Worm (Caenorhabditis elegans) whole organism, L3 larva: ENCODE measurements around the gene R102.11.

ENCODE experiments used
- R02D3.7 ChIP-seq: fragments of 150-350 bp; optimal IDR thresholded peaks from 2 replicates; lab custom pipeline; 2014; ENCODE audit warnings: missing biosample characterization, missing genetic modification characterization
- ZK546.5 ChIP-seq: sonication (generic microtip); optimal IDR thresholded peaks from 2 replicates; lab custom pipeline; 2017; ENCODE audit warnings: missing biosample characterization, missing genetic modification characterization
- aly-2 ChIP-seq: fragments of 150-350 bp; optimal IDR thresholded peaks from 2 replicates; lab custom pipeline; 2014; ENCODE audit warnings: missing biosample characterization, missing genetic modification characterization
- ama-1 ChIP-seq: fragments of 150-350 bp; optimal IDR thresholded peaks from 2 replicates; lab custom pipeline; 2018
- ceh-16 ChIP-seq: sonication (generic microtip); optimal IDR thresholded peaks from 2 replicates; lab custom pipeline; 2017; ENCODE audit warnings: missing biosample characterization, missing genetic modification characterization
- ceh-28 ChIP-seq: fragments of 150-350 bp; optimal IDR thresholded peaks from 2 replicates; lab custom pipeline; 2014; ENCODE audit warnings: missing biosample characterization, missing genetic modification reagents, missing genetic modification characterization
- ceh-82 ChIP-seq: fragments of 150-350 bp; optimal IDR thresholded peaks from 2 replicates; lab custom pipeline; 2014; ENCODE audit warnings: missing biosample characterization, missing genetic modification characterization
- ceh-9 ChIP-seq: sonication (generic microtip); optimal IDR thresholded peaks from 2 replicates; lab custom pipeline; 2018; ENCODE audit warnings: missing biosample characterization, missing genetic modification characterization
- egl-5 ChIP-seq: fragments of 150-350 bp; optimal IDR thresholded peaks from 2 replicates; lab custom pipeline; 2017; ENCODE audit warnings: missing biosample characterization, missing genetic modification reagents, missing genetic modification characterization, inconsistent platforms
- elt-1 ChIP-seq: fragments of 150-350 bp; optimal IDR thresholded peaks from 2 replicates; lab custom pipeline; 2014; ENCODE audit warnings: missing biosample characterization, missing genetic modification characterization
- elt-2 ChIP-seq: sonication (generic microtip); optimal IDR thresholded peaks from 2 replicates; lab custom pipeline; 2016; ENCODE audit warnings: missing genetic modification reagents, mild to moderate bottlenecking, missing genetic modification characterization, missing compliant biosample characterization
- elt-3 ChIP-seq, 3 experiments: fragments of 150-350 bp in 1 of 3; sonication (generic microtip) in 2 of 3; optimal IDR thresholded peaks; 2 replicates in 2 of 3; 4 replicates in 1 of 3; lab custom pipeline; 2014 to 2017; ENCODE audit warnings: missing biosample characterization in 3 of 3, missing genetic modification characterization in 3 of 3
- eor-1 ChIP-seq, 2 experiments: fragments of 150-350 bp; optimal IDR thresholded peaks; 2 replicates each; lab custom pipeline; 2014 to 2018; ENCODE audit warnings: missing biosample characterization in 2 of 2, missing genetic modification characterization in 2 of 2
- fkh-2 ChIP-seq: fragments of 150-350 bp; optimal IDR thresholded peaks from 2 replicates; lab custom pipeline; 2014; ENCODE audit warnings: missing biosample characterization, missing genetic modification reagents, missing genetic modification characterization
- fos-1 ChIP-seq: fragments of 150-350 bp; optimal IDR thresholded peaks from 2 replicates; lab custom pipeline; 2014; ENCODE audit warnings: missing biosample characterization, missing genetic modification characterization
- hmg-11 ChIP-seq: sonication (generic microtip); optimal IDR thresholded peaks from 2 replicates; lab custom pipeline; 2016; ENCODE audit warnings: missing genetic modification characterization, missing compliant biosample characterization
- jun-1 ChIP-seq: fragments of 150-350 bp; optimal IDR thresholded peaks from 2 replicates; lab custom pipeline; 2014; ENCODE audit warnings: missing biosample characterization, missing genetic modification reagents, missing genetic modification characterization
- lin-15B ChIP-seq: fragments of 150-350 bp; optimal IDR thresholded peaks from 2 replicates; lab custom pipeline; 2014; ENCODE audit warnings: missing biosample characterization, missing genetic modification characterization
- lin-39 ChIP-seq: fragments of 150-350 bp; optimal IDR thresholded peaks from 2 replicates; lab custom pipeline; 2018; ENCODE audit warnings: missing biosample characterization, missing genetic modification reagents, missing genetic modification characterization
- lsy-12 ChIP-seq: sonication (generic microtip); optimal IDR thresholded peaks from 2 replicates; lab custom pipeline; 2016; ENCODE audit warnings: mild to moderate bottlenecking, missing genetic modification characterization, missing compliant biosample characterization
- mdl-1 ChIP-seq: fragments of 150-350 bp; optimal IDR thresholded peaks from 2 replicates; lab custom pipeline; 2014; ENCODE audit warnings: missing biosample characterization, missing genetic modification characterization
- mml-1 ChIP-seq: fragments of 150-350 bp; sonication (generic microtip); optimal IDR thresholded peaks from 3 replicates; lab custom pipeline; 2014; ENCODE audit warnings: missing biosample characterization, missing genetic modification characterization
- nfya-1 ChIP-seq: sonication (generic microtip); optimal IDR thresholded peaks from 2 replicates; lab custom pipeline; 2017; ENCODE audit warnings: missing genetic modification characterization, mild to moderate bottlenecking, missing compliant biosample characterization, antibody characterized with exemption, moderate library complexity; ENCODE audit not compliant: insufficient read depth
- nhr-11 ChIP-seq: fragments of 150-350 bp; optimal IDR thresholded peaks from 2 replicates; lab custom pipeline; 2014; ENCODE audit warnings: missing biosample characterization, missing genetic modification characterization
- nhr-12 ChIP-seq: fragments of 150-350 bp; optimal IDR thresholded peaks from 2 replicates; lab custom pipeline; 2014; ENCODE audit warnings: missing biosample characterization, missing genetic modification characterization
- nhr-23 ChIP-seq: fragments of 150-350 bp; optimal IDR thresholded peaks from 2 replicates; lab custom pipeline; 2014; ENCODE audit warnings: missing biosample characterization, missing genetic modification reagents, missing genetic modification characterization
- nhr-237 ChIP-seq: fragments of 150-350 bp; optimal IDR thresholded peaks from 2 replicates; lab custom pipeline; 2014; ENCODE audit warnings: missing biosample characterization, missing genetic modification characterization
- nhr-25 ChIP-seq: sonication (generic microtip); optimal IDR thresholded peaks from 2 replicates; lab custom pipeline; 2017; ENCODE audit warnings: missing biosample characterization, missing genetic modification characterization
- nhr-28 ChIP-seq: fragments of 150-350 bp; optimal IDR thresholded peaks from 2 replicates; lab custom pipeline; 2014; ENCODE audit warnings: missing biosample characterization, missing genetic modification characterization
- nhr-43 ChIP-seq: sonication (generic microtip); optimal IDR thresholded peaks from 2 replicates; lab custom pipeline; 2016; ENCODE audit warnings: mild to moderate bottlenecking, missing genetic modification characterization, missing compliant biosample characterization; ENCODE audit not compliant: poor library complexity, severe bottlenecking
- nhr-67 ChIP-seq: fragments of 150-350 bp; optimal IDR thresholded peaks from 2 replicates; lab custom pipeline; 2014; ENCODE audit warnings: missing biosample characterization, missing genetic modification characterization
- nhr-76 ChIP-seq: fragments of 150-350 bp; sonication (generic microtip); optimal IDR thresholded peaks from 5 replicates; lab custom pipeline; 2014; ENCODE audit warnings: missing biosample characterization, missing genetic modification characterization
- nhr-77 ChIP-seq: fragments of 150-350 bp; optimal IDR thresholded peaks from 2 replicates; lab custom pipeline; 2014; ENCODE audit warnings: missing biosample characterization, missing genetic modification characterization
- pha-4 ChIP-seq: fragments of 150-350 bp; optimal IDR thresholded peaks from 2 replicates; lab custom pipeline; 2014; ENCODE audit warnings: missing biosample characterization, missing genetic modification reagents, missing genetic modification characterization
- pqm-1 ChIP-seq: fragments of 150-350 bp; optimal IDR thresholded peaks from 2 replicates; lab custom pipeline; 2017; ENCODE audit warnings: missing biosample characterization, missing genetic modification characterization, inconsistent platforms
- skn-1 ChIP-seq: fragments of 150-350 bp; optimal IDR thresholded peaks from 2 replicates; lab custom pipeline; 2014; ENCODE audit warnings: missing biosample characterization, missing genetic modification characterization
- snpc-4 ChIP-seq: fragments of 150-350 bp; optimal IDR thresholded peaks from 2 replicates; lab custom pipeline; 2014; ENCODE audit warnings: missing biosample characterization, missing genetic modification characterization
- tbx-2 ChIP-seq: sonication (generic microtip); optimal IDR thresholded peaks from 2 replicates; lab custom pipeline; 2016; ENCODE audit warnings: mild to moderate bottlenecking, missing genetic modification characterization, missing compliant biosample characterization
- unc-39 ChIP-seq: sonication (generic microtip); optimal IDR thresholded peaks from 4 replicates; lab custom pipeline; 2017; ENCODE audit warnings: missing biosample characterization, missing genetic modification characterization
- unc-62 ChIP-seq: fragments of 150-350 bp; sonication (generic microtip); optimal IDR thresholded peaks from 4 replicates; lab custom pipeline; 2014; ENCODE audit warnings: missing biosample characterization, missing genetic modification reagents, missing genetic modification characterization
- zag-1 ChIP-seq: fragments of 150-350 bp; optimal IDR thresholded peaks from 2 replicates; lab custom pipeline; 2014; ENCODE audit warnings: missing biosample characterization, missing genetic modification characterization
- ztf-4 ChIP-seq: fragments of 150-350 bp; optimal IDR thresholded peaks from 2 replicates; lab custom pipeline; 2014; ENCODE audit warnings: missing biosample characterization, missing genetic modification characterization

Gene R102.11

ce11 chrIV:10737011-10737553 lies 37.5 kb upstream of the R102.11 start, which contains the start of gene grl-21:
grl-21 (plus strand) TSS chrIV:10737474.
- no peak for TF ChIP-seq nhr-76 (tag; lab: Kevin White, UChicago)
- peak; percentile 81 for TF ChIP-seq nhr-25 (tag; lab: Kevin White, UChicago)
- no peak for TF ChIP-seq fos-1 (tag; lab: Kevin White, UChicago)
- TF ChIP-seq, all 47 proteins: peak for 1

ce11 chrIV:10734527-10735436 lies 35.2 kb upstream of the R102.11 start, which contains the start of the genes orc-5 and cyb-1:
orc-5 (minus strand) TSS chrIV:10734588.
cyb-1 (plus strand) TSS chrIV:10735216.
- TF ChIP-seq nhr-23 (peak; percentile 85), lsy-12 (no peak), ztf-4 (tag; lab: Kevin White, UChicago) (no peak), ceh-16 (tag; lab: Kevin White, UChicago) (no peak), snpc-4 (tag; lab: Kevin White, UChicago) (peak; percentile 16), zag-1 (tag; lab: Kevin White, UChicago) (no peak), elt-2 (peak; percentile 11), ZK546.5 (tag; lab: Kevin White, UChicago) (no peak), R02D3.7 (tag; lab: Kevin White, UChicago) (peak; percentile 20), tbx-2 (tag; lab: Kevin White, UChicago) (no peak), fos-1 (tag; lab: Kevin White, UChicago) (no peak), nhr-237 (tag; lab: Kevin White, UChicago) (no peak), ceh-9 (tag; lab: Kevin White, UChicago) (no peak), unc-62 (GFP tag; lab: Kevin White, UChicago) (no peak), nhr-77 (tag; lab: Kevin White, UChicago) (no peak), lin-39 (tag; lab: Kevin White, UChicago) (peak; percentile 73), ceh-82 (tag; lab: Kevin White, UChicago) (no peak), nhr-67 (tag; lab: Kevin White, UChicago) (no peak), nfya-1 (tag; lab: Kevin White, UChicago) (peak; percentile 87), unc-39 (tag; lab: Kevin White, UChicago) (no peak), mdl-1 (tag; lab: Kevin White, UChicago) (no peak), jun-1 (tag; lab: Kevin White, UChicago) (no peak), nhr-25 (tag; lab: Kevin White, UChicago) (peak; percentile 69), mml-1 (tag; lab: Kevin White, UChicago) (no peak), nhr-43 (tag; lab: Kevin White, UChicago) (peak; percentile 42), pqm-1 (peak; percentile 2), nhr-11 (no peak), pha-4 (tag; lab: Kevin White, UChicago) (peak; percentile 90), eor-1 (tag; optimal IDR thresholded peaks at IDR 0.05; lab: Kevin White, UChicago) (no peak), lin-15B (tag; lab: Kevin White, UChicago) (peak; percentile 96), egl-5 (tag; lab: Kevin White, UChicago) (no peak), fkh-2 (tag; lab: Kevin White, UChicago) (no peak), elt-1 (tag; lab: Kevin White, UChicago) (no peak), hmg-11 (tag; lab: Kevin White, UChicago) (peak; percentile 46), elt-3 (tag; optimal IDR thresholded peaks at IDR 0.05; lab: Kevin White, UChicago) (no peak), skn-1 (tag; lab: Kevin White, UChicago) (peak; percentile 63)
- TF ChIP-seq, all 47 proteins: peak for 13

- TF ChIP-seq lin-39 (tag; lab: Kevin White, UChicago) (no peak), aly-2 (tag; lab: Kevin White, UChicago) (no peak), nhr-43 (tag; lab: Kevin White, UChicago) (no peak), nhr-76 (tag; lab: Kevin White, UChicago) (no peak), elt-1 (tag; lab: Kevin White, UChicago) (no peak), nhr-12 (no peak), nhr-28 (tag; lab: Kevin White, UChicago) (no peak), ama-1 (lab: Kevin White, UChicago) (no peak), ceh-28 (tag; lab: Kevin White, UChicago) (no peak), pqm-1 (no peak)
Observed at ce11 chrIV:10727734-10728133, 28.2 kb upstream of the R102.11 start, which contains the start of gene ZC168.2. ZC168.2 (plus strand) TSS chrIV:10728034.
